Worm (Caenorhabditis elegans) whole organism, mixed stage, embryonic: ENCODE data around the gene C01G10.1.
"Not testable (repeated sequence)": the region's sequence is repeated elsewhere in the genome, so short reads cannot be mapped to it uniquely, and the experiment has no call there.

ENCODE experiments used
- M03D4.4 ChIP-seq: sonication (generic microtip); optimal IDR thresholded peaks from 2 replicates; lab custom pipeline; 2017; ENCODE audit warnings: mild to moderate bottlenecking, missing genetic modification characterization, missing compliant biosample characterization
- bed-3 ChIP-seq: fragments of 200-800 bp; sonication (Bioruptor generic); optimal IDR thresholded peaks from 3 replicates; lab custom pipeline; 2018; ENCODE audit warnings: mild to moderate bottlenecking, missing genetic modification characterization, moderate library complexity, missing compliant biosample characterization
- ceh-39 ChIP-seq: fragments of 150-350 bp; optimal IDR thresholded peaks from 2 replicates; lab custom pipeline; 2014; ENCODE audit warnings: missing biosample characterization, missing genetic modification characterization
- ceh-43 ChIP-seq: fragments of 200-800 bp; sonication (Bioruptor generic); optimal IDR thresholded peaks from 2 replicates; lab custom pipeline; 2018; ENCODE audit warnings: mild to moderate bottlenecking, missing genetic modification characterization, moderate library complexity, missing compliant biosample characterization
- ceh-83 ChIP-seq: fragments of 200-800 bp; sonication (Bioruptor generic); optimal IDR thresholded peaks from 2 replicates; lab custom pipeline; 2018; ENCODE audit warnings: mild to moderate bottlenecking, missing genetic modification characterization, missing compliant biosample characterization
- ces-1 ChIP-seq: fragments of 150-350 bp; optimal IDR thresholded peaks from 2 replicates; lab custom pipeline; 2014; ENCODE audit warnings: missing biosample characterization, missing genetic modification reagents, missing genetic modification characterization
- cnd-1 ChIP-seq: fragments of 200-800 bp; sonication (Bioruptor generic); optimal IDR thresholded peaks from 2 replicates; lab custom pipeline; 2018; ENCODE audit warnings: mild to moderate bottlenecking, missing genetic modification characterization, missing compliant biosample characterization
- drap-1 ChIP-seq: fragments of 200-800 bp; sonication (Bioruptor generic); optimal IDR thresholded peaks from 3 replicates; lab custom pipeline; 2018; ENCODE audit warnings: mild to moderate bottlenecking, missing genetic modification characterization, missing compliant biosample characterization
- elt-3 ChIP-seq: fragments of 150-350 bp; optimal IDR thresholded peaks from 2 replicates; lab custom pipeline; 2014; ENCODE audit warnings: missing biosample characterization, missing genetic modification characterization
- flh-1 ChIP-seq: fragments of 200-800 bp; sonication (Bioruptor generic); optimal IDR thresholded peaks from 2 replicates; lab custom pipeline; 2018; ENCODE audit warnings: mild to moderate bottlenecking, missing genetic modification characterization, moderate library complexity, missing compliant biosample characterization
- ham-2 ChIP-seq: fragments of 200-800 bp; sonication (Bioruptor generic); optimal IDR thresholded peaks from 2 replicates; lab custom pipeline; 2018; ENCODE audit warnings: mild to moderate bottlenecking, missing genetic modification characterization, missing compliant biosample characterization
- lin-13 ChIP-seq: fragments of 150-350 bp; optimal IDR thresholded peaks from 2 replicates; lab custom pipeline; 2014; ENCODE audit warnings: missing biosample characterization, missing genetic modification characterization
- lin-32 ChIP-seq: fragments of 200-800 bp; sonication (Bioruptor generic); optimal IDR thresholded peaks from 2 replicates; lab custom pipeline; 2018; ENCODE audit warnings: mild to moderate bottlenecking, missing genetic modification characterization, missing compliant biosample characterization
- lsy-2 ChIP-seq: fragments of 150-350 bp; optimal IDR thresholded peaks from 2 replicates; lab custom pipeline; 2014; ENCODE audit warnings: missing biosample characterization, missing genetic modification characterization
- mab-5 ChIP-seq: fragments of 150-350 bp; optimal IDR thresholded peaks from 2 replicates; lab custom pipeline; 2014; ENCODE audit warnings: missing biosample characterization, missing genetic modification characterization
- mep-1 ChIP-seq: fragments of 150-350 bp; optimal IDR thresholded peaks from 2 replicates; lab custom pipeline; 2017; ENCODE audit warnings: missing biosample characterization, missing genetic modification reagents, missing genetic modification characterization, inconsistent platforms
- nhr-12 ChIP-seq: fragments of 150-350 bp; optimal IDR thresholded peaks from 2 replicates; lab custom pipeline; 2014; ENCODE audit warnings: missing biosample characterization, missing genetic modification characterization
- nhr-2 ChIP-seq: fragments of 150-350 bp; optimal IDR thresholded peaks from 2 replicates; lab custom pipeline; 2014; ENCODE audit warnings: missing biosample characterization, missing genetic modification characterization
- nhr-237 ChIP-seq: fragments of 150-350 bp; optimal IDR thresholded peaks from 2 replicates; lab custom pipeline; 2014; ENCODE audit warnings: missing biosample characterization, missing genetic modification characterization
- nhr-28 ChIP-seq: fragments of 150-350 bp; optimal IDR thresholded peaks from 2 replicates; lab custom pipeline; 2014; ENCODE audit warnings: missing biosample characterization, missing genetic modification characterization
- pha-4 ChIP-seq: fragments of 150-350 bp; optimal IDR thresholded peaks from 2 replicates; lab custom pipeline; 2018; ENCODE audit warnings: missing biosample characterization, missing genetic modification reagents, missing genetic modification characterization
- sem-2 ChIP-seq: fragments of 200-800 bp; sonication (Bioruptor generic); optimal IDR thresholded peaks from 2 replicates; lab custom pipeline; 2018; ENCODE audit warnings: mild to moderate bottlenecking, missing genetic modification characterization, missing compliant biosample characterization
- snpc-4 ChIP-seq: fragments of 150-350 bp; optimal IDR thresholded peaks from 2 replicates; lab custom pipeline; 2014; ENCODE audit warnings: missing biosample characterization, missing genetic modification characterization
- sptf-1 ChIP-seq: sonication (generic microtip); optimal IDR thresholded peaks from 2 replicates; lab custom pipeline; 2017; ENCODE audit warnings: mild to moderate bottlenecking, missing genetic modification characterization, moderate library complexity, missing compliant biosample characterization
- tbx-8 ChIP-seq: fragments of 200-800 bp; sonication (Bioruptor generic); optimal IDR thresholded peaks from 2 replicates; lab custom pipeline; 2018; ENCODE audit warnings: mild to moderate bottlenecking, missing genetic modification characterization, moderate library complexity, missing compliant biosample characterization
- unc-120 ChIP-seq: sonication (generic microtip); optimal IDR thresholded peaks from 2 replicates; lab custom pipeline; 2017; ENCODE audit warnings: missing genetic modification characterization, missing compliant biosample characterization; ENCODE audit not compliant: poor library complexity, severe bottlenecking
- unc-39 ChIP-seq: fragments of 150-350 bp; optimal IDR thresholded peaks from 2 replicates; lab custom pipeline; 2014; ENCODE audit warnings: missing biosample characterization, missing genetic modification characterization
- unc-62 ChIP-seq: fragments of 150-350 bp; optimal IDR thresholded peaks from 2 replicates; lab custom pipeline; 2014; ENCODE audit warnings: missing biosample characterization, missing genetic modification reagents, missing genetic modification characterization
- zip-8 ChIP-seq: fragments of 150-350 bp; optimal IDR thresholded peaks from 2 replicates; lab custom pipeline; 2014; ENCODE audit warnings: missing biosample characterization, missing genetic modification characterization
- ztf-11 ChIP-seq: fragments of 150-350 bp; optimal IDR thresholded peaks from 2 replicates; lab custom pipeline; 2014; ENCODE audit warnings: missing biosample characterization, missing genetic modification characterization

C01G10.1 gene

ce11 chrV:15105893-15106598 is 6.5 kb downstream of the C01G10.1 start, which contains the start of gene C01G10.14:
C01G10.14 (minus strand) TSS chrV:15105943.
- TF ChIP-seq ceh-39, cnd-1, mab-5 (tag; lab: Kevin White, UChicago): not testable (repeated sequence)

- no peak for TF ChIP-seq ztf-11
- TF ChIP-seq unc-39 (tag; lab: Kevin White, UChicago) = no peak
- TF ChIP-seq unc-120 (tag; lab: Kevin White, UChicago) = no peak
- TF ChIP-seq sptf-1 (tag; lab: Kevin White, UChicago) = no peak
- TF ChIP-seq snpc-4 (tag; lab: Kevin White, UChicago) = no peak
- no peak for TF ChIP-seq ces-1 (GFP tag; lab: Kevin White, UChicago)
- TF ChIP-seq nhr-28 (tag; lab: Kevin White, UChicago) = no peak
- TF ChIP-seq bed-3 = no peak
- no peak for TF ChIP-seq pha-4
- TF ChIP-seq lin-32 (GFP tag; lab: Kevin White, UChicago) = no peak
- no peak for TF ChIP-seq sem-2 (GFP tag; lab: Kevin White, UChicago)
- no peak for TF ChIP-seq mab-5 (tag; lab: Kevin White, UChicago)
- no peak for TF ChIP-seq ceh-43 (GFP tag; lab: Kevin White, UChicago)
- no peak for TF ChIP-seq M03D4.4 (tag; lab: Kevin White, UChicago)
- no peak for TF ChIP-seq flh-1 (GFP tag; lab: Kevin White, UChicago)
- no peak for TF ChIP-seq mep-1 (tag; lab: Kevin White, UChicago)
Observed at ce11 chrV:15109260-15109659, 9.7 kb downstream of the C01G10.1 start, which contains the start of gene Y75B12A.2. Y75B12A.2 (plus strand) TSS chrV:15109560.

- no peak for TF ChIP-seq lin-13 (tag; lab: Kevin White, UChicago)
- no peak for TF ChIP-seq drap-1 (GFP tag; lab: Kevin White, UChicago)
- no peak for TF ChIP-seq lin-32 (GFP tag; lab: Kevin White, UChicago)
- no peak for TF ChIP-seq nhr-237
- TF ChIP-seq unc-120 (tag; lab: Kevin White, UChicago) = no peak
- TF ChIP-seq zip-8 (tag; lab: Kevin White, UChicago) = no peak
- no peak for TF ChIP-seq ceh-83 (GFP tag; lab: Kevin White, UChicago)
- TF ChIP-seq nhr-12 (tag; lab: Kevin White, UChicago) = no peak
- TF ChIP-seq lsy-2 (tag; lab: Kevin White, UChicago) = no peak
- TF ChIP-seq elt-3 (tag; lab: Kevin White, UChicago) = no peak
- TF ChIP-seq bed-3 = no peak
- TF ChIP-seq ztf-11 = no peak
- TF ChIP-seq, all 35 proteins: peak for 0
Observed at ce11 chrV:15111660-15112059, 12.1 kb downstream of the C01G10.1 start, which contains the start of gene T01G5.7. T01G5.7 (plus strand) TSS chrV:15111960.

- TF ChIP-seq sem-2 (GFP tag; lab: Kevin White, UChicago) (no peak), nhr-2 (tag; lab: Kevin White, UChicago) (no peak), mab-5 (tag; lab: Kevin White, UChicago) (no peak), nhr-12 (tag; lab: Kevin White, UChicago) (no peak), unc-62 (GFP tag; lab: Kevin White, UChicago) (no peak), unc-39 (tag; lab: Kevin White, UChicago) (no peak)
- TF ChIP-seq, all 35 proteins: peak for 0
Observed at ce11 chrV:15113992-15114391, 14.4 kb downstream of the C01G10.1 start, which contains the start of gene T01G5.6. T01G5.6 (minus strand) TSS chrV:15114092.

- not testable (repeated sequence) for TF ChIP-seq sem-2 (GFP tag; lab: Kevin White, UChicago); elt-3 (tag; lab: Kevin White, UChicago); ceh-43 (GFP tag; lab: Kevin White, UChicago)
Observed at ce11 chrV:15115968-15116367, 16.4 kb downstream of the C01G10.1 start, which contains the start of gene T01G5.8. T01G5.8 (plus strand) TSS chrV:15116268.

ce11 chrV:15119517-15119916 is 20.0 kb downstream of the C01G10.1 start, which contains the start of gene flor-1:
flor-1 (minus strand) TSS chrV:15119617.
- TF ChIP-seq sem-2 (GFP tag; lab: Kevin White, UChicago) (no peak), bed-3 (no peak), M03D4.4 (tag; lab: Kevin White, UChicago) (no peak), lin-13 (tag; lab: Kevin White, UChicago) (no peak), pha-4 (no peak), ham-2 (GFP tag; lab: Kevin White, UChicago) (no peak), nhr-2 (tag; lab: Kevin White, UChicago) (no peak), mep-1 (tag; lab: Kevin White, UChicago) (no peak), elt-3 (tag; lab: Kevin White, UChicago) (no peak), ceh-43 (GFP tag; lab: Kevin White, UChicago) (no peak), tbx-8 (GFP tag; lab: Kevin White, UChicago) (no peak), unc-39 (tag; lab: Kevin White, UChicago) (no peak), unc-120 (tag; lab: Kevin White, UChicago) (no peak), nhr-28 (tag; lab: Kevin White, UChicago) (no peak), snpc-4 (tag; lab: Kevin White, UChicago) (no peak), ceh-83 (GFP tag; lab: Kevin White, UChicago) (no peak), zip-8 (tag; lab: Kevin White, UChicago) (no peak), lin-32 (GFP tag; lab: Kevin White, UChicago) (no peak)
